Worm (Caenorhabditis elegans) whole organism, L1 larva: ENCODE results near the gene swt-5.

Source experiments
- C04F5.9 ChIP-seq: sonication (generic microtip); optimal IDR thresholded peaks from 2 replicates; lab custom pipeline; 2016; ENCODE audit warnings: missing genetic modification characterization, missing compliant biosample characterization
- C16A3.4 ChIP-seq: fragments of 150-350 bp; optimal IDR thresholded peaks from 2 replicates; lab custom pipeline; 2014; ENCODE audit warnings: missing biosample characterization, missing genetic modification characterization
- F16B12.6 ChIP-seq: fragments of 150-350 bp; optimal IDR thresholded peaks from 2 replicates; lab custom pipeline; 2014; ENCODE audit warnings: missing biosample characterization, missing genetic modification characterization
- Y116A8C.19 ChIP-seq: sonication (generic microtip); optimal IDR thresholded peaks from 2 replicates; lab custom pipeline; 2016; ENCODE audit warnings: missing compliant biosample characterization, missing genetic modification characterization, borderline replicate concordance
- aha-1 ChIP-seq: fragments of 150-350 bp; optimal IDR thresholded peaks from 2 replicates; lab custom pipeline; 2014; ENCODE audit warnings: missing biosample characterization, missing genetic modification characterization
- blmp-1 ChIP-seq: fragments of 150-350 bp; optimal IDR thresholded peaks from 2 replicates; lab custom pipeline; 2014; ENCODE audit warnings: missing biosample characterization, missing genetic modification characterization
- ceh-8 ChIP-seq: fragments of 200-800 bp; sonication (Bioruptor generic); optimal IDR thresholded peaks from 2 replicates; lab custom pipeline; 2018; ENCODE audit warnings: mild to moderate bottlenecking, missing genetic modification characterization, moderate library complexity, missing compliant biosample characterization
- ceh-82 ChIP-seq, 3 experiments: fragments of 150-350 bp in 1 of 3; sonication (generic microtip) in 2 of 3; optimal IDR thresholded peaks; 2 replicates each; lab custom pipeline; 2014 to 2017; ENCODE audit warnings: missing biosample characterization in 3 of 3, missing genetic modification characterization in 3 of 3
- ces-1 ChIP-seq: fragments of 150-350 bp; optimal IDR thresholded peaks from 2 replicates; lab custom pipeline; 2014; ENCODE audit warnings: missing biosample characterization, missing genetic modification reagents, missing genetic modification characterization
- dpl-1 ChIP-seq, 3 experiments: fragments of 150-350 bp in 2 of 3; sonication (generic microtip) in 1 of 3; optimal IDR thresholded peaks; 2 replicates each; lab custom pipeline; 2014 to 2017; ENCODE audit warnings: missing biosample characterization in 3 of 3, missing genetic modification characterization in 3 of 3, missing genetic modification reagents in 3 of 3
- dsc-1 ChIP-seq: sonication (generic microtip); optimal IDR thresholded peaks from 2 replicates; lab custom pipeline; 2016; ENCODE audit warnings: mild to moderate bottlenecking, missing genetic modification characterization, missing compliant biosample characterization
- efl-1 ChIP-seq, 4 experiments: fragments of 150-350 bp; optimal IDR thresholded peaks in 3 of 4; peaks in 1 of 4; 1 replicate in 1 of 4; 2 replicates in 3 of 4; lab custom pipeline; 2014; ENCODE audit warnings: missing biosample characterization in 2 of 4, missing genetic modification characterization in 2 of 4, missing genetic modification reagents in 2 of 4
- efl-3 ChIP-seq: fragments of 200-800 bp; sonication (Bioruptor generic); optimal IDR thresholded peaks from 2 replicates; lab custom pipeline; 2018; ENCODE audit warnings: mild to moderate bottlenecking, missing genetic modification characterization, missing compliant biosample characterization
- egl-27 ChIP-seq, 2 experiments: fragments of 150-350 bp in 1 of 2; sonication (generic microtip); optimal IDR thresholded peaks; 3 replicates each; lab custom pipeline; 2017 to 2018; ENCODE audit warnings: missing biosample characterization in 2 of 2, missing genetic modification characterization in 2 of 2, missing genetic modification reagents in 2 of 2
- elt-2 ChIP-seq: sonication (generic microtip); optimal IDR thresholded peaks from 2 replicates; lab custom pipeline; 2016; ENCODE audit warnings: missing genetic modification characterization, mild to moderate bottlenecking, inconsistent platforms, missing compliant biosample characterization, missing genetic modification reagents
- elt-3 ChIP-seq, 6 experiments: fragments of 150-350 bp in 1 of 6; sonication (generic microtip); optimal IDR thresholded peaks; 2 replicates each; lab custom pipeline; 2017 to 2018; ENCODE audit warnings: missing biosample characterization in 6 of 6, missing genetic modification characterization in 6 of 6, inconsistent platforms in 1 of 6
- fkh-10 ChIP-seq: sonication (generic microtip); optimal IDR thresholded peaks from 2 replicates; lab custom pipeline; 2017; ENCODE audit warnings: missing biosample characterization, missing genetic modification reagents, missing genetic modification characterization
- grh-1 ChIP-seq: fragments of 200-800 bp; sonication (Bioruptor generic); IDR thresholded peaks from 2 replicates; pipeline ENCODE4 v1.3.6; 2022; ENCODE audit warnings: missing genetic modification reagents, missing genetic modification characterization, missing compliant biosample characterization
- hlh-17 ChIP-seq: fragments of 200-800 bp; sonication (Bioruptor generic); optimal IDR thresholded peaks from 2 replicates; lab custom pipeline; 2018; ENCODE audit warnings: missing genetic modification characterization, mild to moderate bottlenecking, missing compliant biosample characterization, moderate library complexity, borderline replicate concordance
- irx-1 ChIP-seq: sonication (generic microtip); optimal IDR thresholded peaks from 2 replicates; lab custom pipeline; 2016; ENCODE audit warnings: missing genetic modification characterization, missing compliant biosample characterization
- isw-1 ChIP-seq: fragments of 200-800 bp; sonication (Bioruptor generic); IDR thresholded peaks from 2 replicates; pipeline ENCODE4 v1.3.6; 2022; ENCODE audit warnings: missing genetic modification characterization, missing compliant biosample characterization
- lin-13 ChIP-seq: fragments of 150-350 bp; optimal IDR thresholded peaks from 2 replicates; lab custom pipeline; 2014; ENCODE audit warnings: missing biosample characterization, missing genetic modification reagents, missing genetic modification characterization
- lin-35 ChIP-seq, 2 experiments: fragments of 150-350 bp; optimal IDR thresholded peaks; 2 replicates each; lab custom pipeline; 2014; ENCODE audit warnings: missing biosample characterization in 2 of 2, missing genetic modification characterization in 2 of 2, missing genetic modification reagents in 2 of 2
- lin-39 ChIP-seq: fragments of 150-350 bp; optimal IDR thresholded peaks from 2 replicates; lab custom pipeline; 2014; ENCODE audit warnings: missing biosample characterization, missing genetic modification reagents, missing genetic modification characterization
- lsy-2 ChIP-seq, 2 experiments: fragments of 150-350 bp; optimal IDR thresholded peaks; 2 replicates each; lab custom pipeline; 2014; ENCODE audit warnings: missing biosample characterization in 2 of 2, missing genetic modification characterization in 2 of 2
- mdl-1 ChIP-seq, 2 experiments: fragments of 150-350 bp; optimal IDR thresholded peaks; 2 replicates each; lab custom pipeline; 2014 to 2017; ENCODE audit warnings: missing biosample characterization in 2 of 2, missing genetic modification characterization in 2 of 2, inconsistent platforms in 1 of 2
- nhr-11 ChIP-seq: fragments of 150-350 bp; optimal IDR thresholded peaks from 2 replicates; lab custom pipeline; 2014; ENCODE audit warnings: missing biosample characterization, missing genetic modification characterization
- nhr-19 ChIP-seq: fragments of 200-800 bp; sonication (Bioruptor generic); conservative IDR thresholded peaks from 2 replicates; pipeline ENCODE4 v1.3.6; 2022; ENCODE audit warnings: missing genetic modification characterization, missing compliant biosample characterization
- nhr-47 ChIP-seq: sonication (generic microtip); optimal IDR thresholded peaks from 2 replicates; lab custom pipeline; 2016; ENCODE audit warnings: mild to moderate bottlenecking, missing genetic modification characterization, moderate library complexity, missing compliant biosample characterization
- nhr-71 ChIP-seq: sonication (generic microtip); optimal IDR thresholded peaks from 2 replicates; lab custom pipeline; 2016; ENCODE audit warnings: mild to moderate bottlenecking, missing genetic modification characterization, moderate library complexity, missing compliant biosample characterization
- nhr-76 ChIP-seq: sonication (generic microtip); optimal IDR thresholded peaks from 2 replicates; lab custom pipeline; 2017; ENCODE audit warnings: missing biosample characterization, missing genetic modification characterization
- nhr-77 ChIP-seq: fragments of 150-350 bp; optimal IDR thresholded peaks from 2 replicates; lab custom pipeline; 2014; ENCODE audit warnings: missing biosample characterization, missing genetic modification characterization
- nhr-84 ChIP-seq: sonication (generic microtip); optimal IDR thresholded peaks from 2 replicates; lab custom pipeline; 2017; ENCODE audit warnings: missing biosample characterization, missing genetic modification characterization
- pag-3 ChIP-seq: sonication (generic microtip); optimal IDR thresholded peaks from 2 replicates; lab custom pipeline; 2017; ENCODE audit warnings: missing genetic modification characterization, mild to moderate bottlenecking, missing compliant biosample characterization, antibody characterized with exemption, borderline replicate concordance; ENCODE audit not compliant: insufficient read depth
- pax-3 ChIP-seq: fragments of 200-800 bp; sonication (Bioruptor generic); optimal IDR thresholded peaks from 2 replicates; lab custom pipeline; 2018; ENCODE audit warnings: mild to moderate bottlenecking, missing genetic modification characterization, moderate library complexity, missing compliant biosample characterization
- pqm-1 ChIP-seq: sonication (generic microtip); optimal IDR thresholded peaks from 3 replicates; lab custom pipeline; 2017; ENCODE audit warnings: missing biosample characterization, missing genetic modification characterization
- skn-1 ChIP-seq: fragments of 150-350 bp; optimal IDR thresholded peaks from 2 replicates; lab custom pipeline; 2014; ENCODE audit warnings: missing biosample characterization, missing genetic modification characterization
- snu-23 ChIP-seq: sonication (generic microtip); optimal IDR thresholded peaks from 2 replicates; lab custom pipeline; 2016; ENCODE audit warnings: missing genetic modification characterization, missing compliant biosample characterization
- sox-4 ChIP-seq: sonication (generic microtip); optimal IDR thresholded peaks from 2 replicates; lab custom pipeline; 2016; ENCODE audit warnings: missing genetic modification characterization, missing compliant biosample characterization
- sptf-1 ChIP-seq: fragments of 150-350 bp; optimal IDR thresholded peaks from 2 replicates; lab custom pipeline; 2014; ENCODE audit warnings: missing biosample characterization, missing genetic modification characterization
- swsn-7 ChIP-seq: sonication (generic microtip); optimal IDR thresholded peaks from 2 replicates; lab custom pipeline; 2016; ENCODE audit warnings: missing genetic modification characterization, missing compliant biosample characterization
- tlp-1 ChIP-seq: fragments of 150-350 bp; optimal IDR thresholded peaks from 2 replicates; lab custom pipeline; 2014; ENCODE audit warnings: missing biosample characterization, missing genetic modification characterization
- unc-130 ChIP-seq: fragments of 150-350 bp; optimal IDR thresholded peaks from 2 replicates; lab custom pipeline; 2017; ENCODE audit warnings: missing biosample characterization, missing genetic modification characterization, inconsistent platforms
- unc-30 ChIP-seq: sonication (generic microtip); optimal IDR thresholded peaks from 2 replicates; lab custom pipeline; 2017; ENCODE audit warnings: missing biosample characterization, missing genetic modification characterization
- unc-62 ChIP-seq: fragments of 150-350 bp; optimal IDR thresholded peaks from 2 replicates; lab custom pipeline; 2014; ENCODE audit warnings: missing biosample characterization, missing genetic modification reagents, missing genetic modification characterization
- unc-86 ChIP-seq: sonication (generic microtip); optimal IDR thresholded peaks from 2 replicates; lab custom pipeline; 2016; ENCODE audit warnings: missing genetic modification characterization, missing compliant biosample characterization
- vab-15 ChIP-seq: sonication (generic microtip); optimal IDR thresholded peaks from 2 replicates; lab custom pipeline; 2017; ENCODE audit warnings: missing genotype, mild to moderate bottlenecking, missing genetic modification characterization, missing compliant biosample characterization
- xbp-1 ChIP-seq: sonication (generic microtip); optimal IDR thresholded peaks from 2 replicates; lab custom pipeline; 2016; ENCODE audit warnings: missing genetic modification characterization, missing compliant biosample characterization
- zag-1 ChIP-seq: fragments of 150-350 bp; optimal IDR thresholded peaks from 2 replicates; lab custom pipeline; 2014; ENCODE audit warnings: missing biosample characterization, missing genetic modification characterization
- zip-4 ChIP-seq: fragments of 200-800 bp; sonication (Bioruptor generic); optimal IDR thresholded peaks from 2 replicates; lab custom pipeline; 2018; ENCODE audit warnings: mild to moderate bottlenecking, missing genetic modification characterization, moderate library complexity, missing compliant biosample characterization
- ztf-11 ChIP-seq, 2 experiments: sonication (generic microtip); optimal IDR thresholded peaks; 2 replicates each; lab custom pipeline; 2016 to 2017; ENCODE audit warnings: missing genetic modification characterization in 2 of 2, missing biosample characterization in 1 of 2, missing compliant biosample characterization in 1 of 2

swt-5 gene

DNA sequence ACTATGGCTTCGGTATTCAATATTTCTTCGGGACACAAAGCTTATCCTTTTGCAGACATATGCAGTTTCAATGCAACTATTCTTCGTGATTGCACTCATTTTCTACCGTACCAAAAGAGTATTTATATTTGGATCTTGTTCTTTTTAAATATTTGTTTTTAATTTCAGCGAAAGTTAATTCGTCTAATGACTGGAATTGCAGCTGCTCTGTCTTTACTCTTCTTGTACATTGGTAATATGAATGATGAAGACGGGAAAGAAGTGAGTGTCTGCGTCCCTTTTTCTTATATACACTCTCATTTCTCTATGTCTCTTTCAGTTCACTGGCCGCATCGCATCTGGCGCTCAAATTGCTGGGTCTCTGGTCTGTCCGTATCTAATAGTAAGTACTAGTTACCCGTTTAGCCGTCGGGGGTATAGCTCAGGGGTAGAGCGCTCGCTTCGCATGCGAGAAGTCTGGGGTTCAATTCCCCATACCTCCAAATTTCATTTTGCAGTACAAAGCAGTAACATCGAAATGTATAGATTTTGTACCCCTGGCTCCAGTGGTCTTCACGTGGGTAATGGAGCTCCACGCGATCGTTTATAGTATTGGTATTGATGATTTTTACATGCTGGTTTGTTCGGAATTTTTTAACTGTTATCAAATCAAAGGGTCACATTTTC is 2.1 kb downstream of the swt-5 start (continued):
- TF ChIP-seq isw-1 (peak; percentile 46), nhr-77 (tag; lab: Kevin White, UChicago) (peak; percentile 65), mdl-1 (tag; optimal IDR thresholded peaks at IDR 0.05; lab: Kevin White, UChicago) (peak in 1 of 2 experiments; percentile 76), lin-39 (peak; percentile 18), lin-35 (GFP tag; optimal IDR thresholded peaks at IDR 0.05; lab: Kevin White, UChicago) (peak; percentile 61), fkh-10 (GFP tag; lab: Kevin White, UChicago) (peak; percentile 40), xbp-1 (tag; lab: Kevin White, UChicago) (peak; percentile 69), unc-62 (no peak), unc-30 (tag; lab: Kevin White, UChicago) (no peak), dsc-1 (tag; lab: Kevin White, UChicago) (peak; percentile 81), tlp-1 (no peak), unc-86 (tag; lab: Kevin White, UChicago) (peak; percentile 66), sox-4 (peak; percentile 33), skn-1 (tag; lab: Kevin White, UChicago) (peak; percentile 48), elt-3 (tag; optimal IDR thresholded peaks at IDR 0.05; lab: Kevin White, UChicago) (peak in 2 of 6 experiments; percentile 18 to 45), grh-1 (peak; percentile 41), nhr-71 (tag; lab: Kevin White, UChicago) (peak; percentile 87), egl-27 (tag; optimal IDR thresholded peaks at IDR 0.05; lab: Kevin White, UChicago) (no peak), pqm-1 (tag; lab: Kevin White, UChicago) (no peak), Y116A8C.19 (no peak), nhr-76 (no peak), efl-1 (optimal IDR thresholded peaks at IDR 0.05; lab: Kevin White, UChicago) (peak; percentile 54 to 57), efl-1 (GFP tag; optimal IDR thresholded peaks at IDR 0.05 in 1 of 2; lab: Kevin White, UChicago) (peak; percentile 34 to 95), irx-1 (tag; lab: Kevin White, UChicago) (peak; percentile 70), C16A3.4 (tag; lab: Kevin White, UChicago) (peak; percentile 49), sptf-1 (tag; lab: Kevin White, UChicago) (no peak), lin-13 (GFP tag; lab: Kevin White, UChicago) (no peak), efl-3 (GFP tag; lab: Kevin White, UChicago) (no peak), pax-3 (tag; lab: Kevin White, UChicago) (peak; percentile 64), snu-23 (peak; percentile 89), dpl-1 (GFP tag; optimal IDR thresholded peaks at IDR 0.05; lab: Kevin White, UChicago) (peak; percentile 12 to 51 (median 49)), ces-1 (GFP tag; lab: Kevin White, UChicago) (no peak), nhr-84 (tag; lab: Kevin White, UChicago) (no peak), ceh-82 (tag; optimal IDR thresholded peaks at IDR 0.05; lab: Kevin White, UChicago) (peak in 2 of 3 experiments; percentile 38 to 71), zip-4 (GFP tag; lab: Kevin White, UChicago) (no peak), nhr-19 (GFP tag; lab: Robert Waterston, UW) (peak; percentile 81), pag-3 (no peak), ztf-11 (tag; optimal IDR thresholded peaks at IDR 0.05; lab: Kevin White, UChicago) (peak in 1 of 2 experiments; percentile 15), F16B12.6 (tag; lab: Kevin White, UChicago) (peak; percentile 6), blmp-1 (tag; lab: Kevin White, UChicago) (peak; percentile 1), ceh-8 (GFP tag; lab: Kevin White, UChicago) (peak; percentile 62), lsy-2 (tag; optimal IDR thresholded peaks at IDR 0.05; lab: Kevin White, UChicago) (peak; percentile 56 to 71), aha-1 (no peak), zag-1 (tag; lab: Kevin White, UChicago) (no peak), elt-2 (tag; lab: Kevin White, UChicago) (peak; percentile 68), vab-15 (tag; lab: Kevin White, UChicago) (no peak), unc-130 (tag; lab: Kevin White, UChicago) (peak; percentile 44), hlh-17 (GFP tag; lab: Kevin White, UChicago) (no peak), C04F5.9 (tag; lab: Kevin White, UChicago) (peak; percentile 30), nhr-11 (tag; lab: Kevin White, UChicago) (no peak), nhr-47 (tag; lab: Kevin White, UChicago) (peak; percentile 87), swsn-7 (peak; percentile 77)
